Worm (Caenorhabditis elegans) whole organism, mixed stage, embryonic: ENCODE results near the gene F53B7.7.
A peak's percentile ranks its signal among the peaks of the same experiment; 100 is the strongest.

ENCODE experiments used
- bed-3 ChIP-seq: fragments of 200-800 bp; sonication (Bioruptor generic); optimal IDR thresholded peaks from 3 replicates; lab custom pipeline; 2018; ENCODE audit warnings: mild to moderate bottlenecking, missing genetic modification characterization, moderate library complexity, missing compliant biosample characterization
- blmp-1 ChIP-seq: fragments of 150-350 bp; optimal IDR thresholded peaks from 2 replicates; lab custom pipeline; 2014; ENCODE audit warnings: missing biosample characterization, missing genetic modification characterization
- ceh-39 ChIP-seq: fragments of 150-350 bp; optimal IDR thresholded peaks from 2 replicates; lab custom pipeline; 2014; ENCODE audit warnings: missing biosample characterization, missing genetic modification characterization
- ceh-43 ChIP-seq: fragments of 200-800 bp; sonication (Bioruptor generic); optimal IDR thresholded peaks from 2 replicates; lab custom pipeline; 2018; ENCODE audit warnings: mild to moderate bottlenecking, missing genetic modification characterization, moderate library complexity, missing compliant biosample characterization
- ceh-83 ChIP-seq: fragments of 200-800 bp; sonication (Bioruptor generic); optimal IDR thresholded peaks from 2 replicates; lab custom pipeline; 2018; ENCODE audit warnings: mild to moderate bottlenecking, missing genetic modification characterization, missing compliant biosample characterization
- ces-1 ChIP-seq: fragments of 150-350 bp; optimal IDR thresholded peaks from 2 replicates; lab custom pipeline; 2014; ENCODE audit warnings: missing biosample characterization, missing genetic modification reagents, missing genetic modification characterization
- cnd-1 ChIP-seq: fragments of 200-800 bp; sonication (Bioruptor generic); optimal IDR thresholded peaks from 2 replicates; lab custom pipeline; 2018; ENCODE audit warnings: mild to moderate bottlenecking, missing genetic modification characterization, missing compliant biosample characterization
- drap-1 ChIP-seq: fragments of 200-800 bp; sonication (Bioruptor generic); optimal IDR thresholded peaks from 3 replicates; lab custom pipeline; 2018; ENCODE audit warnings: mild to moderate bottlenecking, missing genetic modification characterization, missing compliant biosample characterization
- elt-1 ChIP-seq: sonication (generic microtip); optimal IDR thresholded peaks from 2 replicates; lab custom pipeline; 2017; ENCODE audit warnings: missing genetic modification characterization, mild to moderate bottlenecking, missing compliant biosample characterization, antibody characterized with exemption, moderate library complexity, borderline replicate concordance; ENCODE audit not compliant: insufficient read depth
- flh-1 ChIP-seq: fragments of 200-800 bp; sonication (Bioruptor generic); optimal IDR thresholded peaks from 2 replicates; lab custom pipeline; 2018; ENCODE audit warnings: mild to moderate bottlenecking, missing genetic modification characterization, moderate library complexity, missing compliant biosample characterization
- ham-2 ChIP-seq: fragments of 200-800 bp; sonication (Bioruptor generic); optimal IDR thresholded peaks from 2 replicates; lab custom pipeline; 2018; ENCODE audit warnings: mild to moderate bottlenecking, missing genetic modification characterization, missing compliant biosample characterization
- hlh-1 ChIP-seq: fragments of 150-350 bp; optimal IDR thresholded peaks from 2 replicates; lab custom pipeline; 2014; ENCODE audit warnings: missing biosample characterization, missing genetic modification reagents, missing genetic modification characterization
- lin-13 ChIP-seq: fragments of 150-350 bp; optimal IDR thresholded peaks from 2 replicates; lab custom pipeline; 2014; ENCODE audit warnings: missing biosample characterization, missing genetic modification characterization
- lin-32 ChIP-seq: fragments of 200-800 bp; sonication (Bioruptor generic); optimal IDR thresholded peaks from 2 replicates; lab custom pipeline; 2018; ENCODE audit warnings: mild to moderate bottlenecking, missing genetic modification characterization, missing compliant biosample characterization
- lsy-2 ChIP-seq: fragments of 150-350 bp; optimal IDR thresholded peaks from 2 replicates; lab custom pipeline; 2014; ENCODE audit warnings: missing biosample characterization, missing genetic modification characterization
- mep-1 ChIP-seq: fragments of 150-350 bp; optimal IDR thresholded peaks from 2 replicates; lab custom pipeline; 2017; ENCODE audit warnings: missing biosample characterization, missing genetic modification reagents, missing genetic modification characterization, inconsistent platforms
- mls-2 ChIP-seq: sonication (generic microtip); optimal IDR thresholded peaks from 2 replicates; lab custom pipeline; 2016; ENCODE audit warnings: mild to moderate bottlenecking, missing genetic modification characterization, moderate library complexity, missing compliant biosample characterization
- nhr-12 ChIP-seq: fragments of 150-350 bp; optimal IDR thresholded peaks from 2 replicates; lab custom pipeline; 2014; ENCODE audit warnings: missing biosample characterization, missing genetic modification characterization
- nhr-2 ChIP-seq: fragments of 150-350 bp; optimal IDR thresholded peaks from 2 replicates; lab custom pipeline; 2014; ENCODE audit warnings: missing biosample characterization, missing genetic modification characterization
- nhr-237 ChIP-seq: fragments of 150-350 bp; optimal IDR thresholded peaks from 2 replicates; lab custom pipeline; 2014; ENCODE audit warnings: missing biosample characterization, missing genetic modification characterization
- nhr-76 ChIP-seq: sonication (generic microtip); optimal IDR thresholded peaks from 2 replicates; lab custom pipeline; 2017; ENCODE audit warnings: missing biosample characterization, missing genetic modification characterization
- sem-2 ChIP-seq: fragments of 200-800 bp; sonication (Bioruptor generic); optimal IDR thresholded peaks from 2 replicates; lab custom pipeline; 2018; ENCODE audit warnings: mild to moderate bottlenecking, missing genetic modification characterization, missing compliant biosample characterization
- snpc-4 ChIP-seq: fragments of 150-350 bp; optimal IDR thresholded peaks from 2 replicates; lab custom pipeline; 2014; ENCODE audit warnings: missing biosample characterization, missing genetic modification characterization
- sptf-1 ChIP-seq: sonication (generic microtip); optimal IDR thresholded peaks from 2 replicates; lab custom pipeline; 2017; ENCODE audit warnings: mild to moderate bottlenecking, missing genetic modification characterization, moderate library complexity, missing compliant biosample characterization
- tbx-8 ChIP-seq: fragments of 200-800 bp; sonication (Bioruptor generic); optimal IDR thresholded peaks from 2 replicates; lab custom pipeline; 2018; ENCODE audit warnings: mild to moderate bottlenecking, missing genetic modification characterization, moderate library complexity, missing compliant biosample characterization
- unc-120 ChIP-seq: sonication (generic microtip); optimal IDR thresholded peaks from 2 replicates; lab custom pipeline; 2017; ENCODE audit warnings: missing genetic modification characterization, missing compliant biosample characterization; ENCODE audit not compliant: poor library complexity, severe bottlenecking
- unc-62 ChIP-seq: fragments of 150-350 bp; optimal IDR thresholded peaks from 2 replicates; lab custom pipeline; 2014; ENCODE audit warnings: missing biosample characterization, missing genetic modification reagents, missing genetic modification characterization
- ztf-11 ChIP-seq: fragments of 150-350 bp; optimal IDR thresholded peaks from 2 replicates; lab custom pipeline; 2014; ENCODE audit warnings: missing biosample characterization, missing genetic modification characterization

F53B7.7 gene

DNA sequence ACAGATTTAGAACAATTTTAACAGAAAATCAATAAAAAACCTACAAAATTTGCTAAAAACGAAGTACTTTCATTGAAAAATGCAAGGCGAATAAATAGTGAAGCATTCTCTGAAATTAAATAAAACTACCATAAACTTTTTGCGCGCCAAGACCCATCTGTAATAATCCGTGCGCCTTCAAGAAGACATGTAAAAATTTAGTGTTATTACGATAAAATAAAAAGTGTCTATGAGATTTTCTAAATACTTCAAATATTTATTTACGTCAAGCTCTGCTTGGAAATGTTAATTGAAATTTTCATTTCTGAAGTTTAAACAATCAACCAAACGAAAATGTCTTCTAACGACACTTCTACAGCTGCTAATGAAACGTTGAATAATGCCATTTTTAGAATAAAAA lies 41.1 kb downstream of the F53B7.7 start, which contains the start of gene C45B11.9:
Gene C45B11.9, plus strand, starts transcription at position 301 of the 400 bp plus-strand sequence.
- TF ChIP-seq ztf-11 (no peak), ceh-83 (GFP tag; lab: Kevin White, UChicago) (no peak), lin-32 (GFP tag; lab: Kevin White, UChicago) (no peak), cnd-1 (tag; lab: Kevin White, UChicago) (no peak), blmp-1 (tag; lab: Kevin White, UChicago) (no peak), bed-3 (GFP tag; lab: Kevin White, UChicago) (no peak)

DNA sequence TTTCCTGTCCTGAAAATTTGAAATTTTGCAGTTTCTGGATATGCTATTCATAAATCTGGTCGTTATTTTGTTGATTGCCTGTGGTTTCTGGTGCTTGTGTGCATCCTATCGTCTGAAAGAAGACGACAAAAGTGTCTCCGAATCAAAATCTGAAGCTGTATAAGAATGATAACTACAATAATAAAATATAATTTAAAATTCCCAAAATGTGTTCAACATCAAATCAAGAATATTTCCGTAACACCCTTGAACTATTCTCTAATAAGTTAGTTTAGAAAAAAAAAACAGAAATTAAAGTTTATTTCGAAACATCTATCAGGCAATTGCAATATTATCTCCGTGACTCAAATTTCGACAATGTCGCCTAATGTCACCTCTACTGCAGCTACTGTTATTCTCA lies 41.6 kb downstream of the F53B7.7 start, which contains the start of gene C45B11.8:
Gene C45B11.8, plus strand, starts transcription at position 301 of the 400 bp plus-strand sequence.
- TF ChIP-seq sem-2 (no peak), ces-1 (GFP tag; lab: Kevin White, UChicago) (no peak), ham-2 (GFP tag; lab: Kevin White, UChicago) (no peak), blmp-1 (tag; lab: Kevin White, UChicago) (no peak), nhr-12 (tag; lab: Kevin White, UChicago) (no peak), tbx-8 (GFP tag; lab: Kevin White, UChicago) (no peak), lsy-2 (tag; lab: Kevin White, UChicago) (no peak), lin-32 (GFP tag; lab: Kevin White, UChicago) (no peak), nhr-76 (tag; lab: Kevin White, UChicago) (no peak)

DNA sequence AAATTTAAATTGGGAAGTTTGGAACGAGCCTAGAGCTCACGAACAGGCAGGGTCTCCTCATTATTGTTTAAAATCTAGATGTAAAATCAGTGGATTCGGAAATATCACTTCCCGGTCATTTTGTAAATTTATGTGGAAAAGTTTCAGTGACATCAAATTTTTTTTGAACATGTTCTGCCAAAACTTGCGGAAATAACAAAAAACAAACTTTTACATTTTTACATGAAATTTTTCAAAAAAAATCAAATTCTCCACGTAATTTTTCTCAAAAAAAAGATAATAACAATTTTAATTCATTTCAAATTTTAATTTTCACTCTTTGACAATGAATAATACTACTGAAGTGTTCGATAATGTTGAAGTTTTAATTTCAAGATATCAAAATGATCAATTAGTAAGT lies 42.6 kb downstream of the F53B7.7 start, which contains the start of gene C45B11.5:
Gene C45B11.5, plus strand, starts transcription at position 301 of the 400 bp plus-strand sequence.
- TF ChIP-seq ceh-43 (GFP tag; lab: Kevin White, UChicago) (no peak), ceh-39 (no peak), mls-2 (tag; lab: Kevin White, UChicago) (no peak)

DNA sequence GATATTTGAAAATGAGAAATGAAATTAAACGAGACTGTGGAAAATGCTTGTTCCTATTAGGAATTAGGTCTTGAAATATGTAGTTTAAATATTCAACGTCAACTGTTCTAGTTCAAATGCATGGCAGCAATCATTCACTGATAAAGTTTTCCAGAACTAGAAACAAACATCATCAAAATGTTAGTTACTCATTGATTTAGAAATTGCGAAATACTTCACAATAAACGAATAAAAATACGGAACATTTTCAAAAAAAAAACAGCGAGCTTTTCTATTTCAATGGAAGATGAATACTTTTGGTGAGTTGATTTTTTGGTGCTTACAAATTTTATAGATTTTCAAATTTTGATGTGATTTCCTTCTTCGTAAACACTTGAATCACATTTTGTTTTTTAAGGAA lies 43.6 kb downstream of the F53B7.7 start, which contains the start of gene C45B11.2:
Gene C45B11.2, plus strand, starts transcription at position 173 of the 400 bp plus-strand sequence.
- no peak for TF ChIP-seq nhr-76 (tag; lab: Kevin White, UChicago)
- no peak for TF ChIP-seq unc-120 (tag; lab: Kevin White, UChicago)
- no peak for TF ChIP-seq bed-3 (GFP tag; lab: Kevin White, UChicago)
- TF ChIP-seq ces-1 (GFP tag; lab: Kevin White, UChicago) = no peak
- no peak for TF ChIP-seq lin-13
- no peak for TF ChIP-seq tbx-8 (GFP tag; lab: Kevin White, UChicago)
- no peak for TF ChIP-seq lsy-2 (tag; lab: Kevin White, UChicago)
- no peak for TF ChIP-seq nhr-237 (tag; lab: Kevin White, UChicago)
- no peak for TF ChIP-seq sptf-1 (tag; lab: Kevin White, UChicago)
- TF ChIP-seq blmp-1 (tag; lab: Kevin White, UChicago) = no peak
- TF ChIP-seq mls-2 (tag; lab: Kevin White, UChicago) = no peak
- no peak for TF ChIP-seq ztf-11
- TF ChIP-seq mep-1 (tag; lab: Kevin White, UChicago) = no peak
- TF ChIP-seq nhr-12 (tag; lab: Kevin White, UChicago) = no peak
- TF ChIP-seq elt-1 (tag; lab: Kevin White, UChicago) = no peak
- TF ChIP-seq ceh-43 (GFP tag; lab: Kevin White, UChicago) = no peak
- TF ChIP-seq drap-1 (GFP tag; lab: Kevin White, UChicago) = no peak
- TF ChIP-seq snpc-4 (tag; lab: Kevin White, UChicago) = no peak
- no peak for TF ChIP-seq flh-1 (GFP tag; lab: Kevin White, UChicago)
- TF ChIP-seq sem-2 = no peak

DNA sequence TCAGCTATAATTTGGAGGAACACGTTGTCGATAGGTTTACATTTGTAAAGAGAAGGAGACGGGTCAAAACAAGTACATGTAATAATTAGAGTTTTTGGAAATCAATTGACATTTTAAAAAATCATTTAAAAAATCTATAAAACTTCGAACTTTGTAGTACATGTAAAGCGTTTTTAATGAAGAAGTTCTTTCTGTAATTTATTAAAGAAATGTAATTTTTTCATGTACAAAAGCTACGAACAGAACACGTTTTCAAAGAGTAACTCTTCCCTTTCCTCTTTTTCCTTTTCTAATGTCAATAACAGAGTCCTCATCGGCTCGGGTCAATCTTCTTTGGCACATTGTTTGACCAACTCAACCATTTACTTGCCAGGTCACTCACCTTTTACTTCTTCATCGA lies 44.9 kb downstream of the F53B7.7 start, which contains the start of gene C45B11.6:
Gene C45B11.6, plus strand, starts transcription at position 301 of the 400 bp plus-strand sequence.
- TF ChIP-seq ceh-39 (no peak), tbx-8 (GFP tag; lab: Kevin White, UChicago) (no peak), nhr-2 (tag; lab: Kevin White, UChicago) (peak; percentile 28), unc-120 (tag; lab: Kevin White, UChicago) (no peak), lsy-2 (tag; lab: Kevin White, UChicago) (no peak)

DNA sequence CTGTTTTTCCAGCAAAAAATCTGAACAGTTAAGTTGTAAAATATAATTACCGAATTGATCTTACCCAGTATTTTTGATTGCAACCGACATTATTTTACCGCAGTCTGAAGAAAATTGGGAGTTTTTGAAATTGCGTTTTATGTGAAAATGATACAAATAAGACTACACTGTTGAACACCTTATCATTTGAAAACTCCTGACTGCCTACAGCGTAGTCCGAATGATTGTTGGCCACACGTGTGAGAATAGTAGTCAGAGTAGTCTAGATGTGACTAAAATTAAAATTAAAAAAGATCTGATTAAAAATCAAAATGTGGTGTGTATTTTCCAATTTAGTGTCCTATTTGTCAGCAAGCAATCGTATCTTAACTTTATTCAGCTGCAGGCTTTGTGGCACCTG lies 47.8 kb downstream of the F53B7.7 start, which contains the start of gene dhs-18:
Gene dhs-18, minus strand, starts transcription at position 104 of the 400 bp plus-strand sequence.
- no peak for TF ChIP-seq sem-2
- TF ChIP-seq tbx-8 (GFP tag; lab: Kevin White, UChicago) = no peak
- TF ChIP-seq mep-1 (tag; lab: Kevin White, UChicago) = no peak
- TF ChIP-seq blmp-1 (tag; lab: Kevin White, UChicago) = no peak
- no peak for TF ChIP-seq lin-32 (GFP tag; lab: Kevin White, UChicago)
- no peak for TF ChIP-seq nhr-76 (tag; lab: Kevin White, UChicago)
- TF ChIP-seq hlh-1 (tag; lab: Kevin White, UChicago) = no peak
- TF ChIP-seq unc-62 (GFP tag; lab: Kevin White, UChicago) = no peak
- TF ChIP-seq snpc-4 (tag; lab: Kevin White, UChicago) = no peak
- no peak for TF ChIP-seq sptf-1 (tag; lab: Kevin White, UChicago)
- TF ChIP-seq bed-3 (GFP tag; lab: Kevin White, UChicago) = no peak
- no peak for TF ChIP-seq ceh-83 (GFP tag; lab: Kevin White, UChicago)
- no peak for TF ChIP-seq mls-2 (tag; lab: Kevin White, UChicago)
- TF ChIP-seq nhr-12 (tag; lab: Kevin White, UChicago) = no peak
- no peak for TF ChIP-seq ces-1 (GFP tag; lab: Kevin White, UChicago)
